Fruit fly (Drosophila melanogaster) whole organism, pupa: Measurements from ENCODE around the gene Oseg1.

Experiments used
- CG10348 ChIP-seq: fragments of 200-800 bp; sonication (Bioruptor generic); IDR thresholded peaks from 2 replicates; pipeline ENCODE4 v1.3.6; 2022; ENCODE audit warnings: missing biosample characterization, missing genetic modification characterization
- CG12605 ChIP-seq: fragments of 200-800 bp; sonication (Bioruptor generic); IDR thresholded peaks from 2 replicates; pipeline ENCODE4 v1.3.6; 2022; ENCODE audit warnings: missing biosample characterization, missing genetic modification characterization
- CG13204 ChIP-seq: fragments of 200-800 bp; sonication (Bioruptor generic); optimal IDR thresholded peaks from 2 replicates; lab custom pipeline; 2018; ENCODE audit warnings: missing biosample characterization, mild to moderate bottlenecking, missing genetic modification characterization, moderate library complexity
- CG15710 ChIP-seq: fragments of 200-800 bp; sonication (Bioruptor generic); optimal IDR thresholded peaks from 2 replicates; lab custom pipeline; 2018; ENCODE audit warnings: missing biosample characterization, mild to moderate bottlenecking, missing genetic modification characterization, moderate library complexity
- CG4496 ChIP-seq: fragments of 200-800 bp; sonication (Bioruptor generic); IDR thresholded peaks from 3 replicates; pipeline ENCODE4 v1.3.6; 2022; ENCODE audit warnings: missing biosample characterization, missing genetic modification characterization
- CG9948 ChIP-seq: fragments of 200-800 bp; sonication (Bioruptor generic); optimal IDR thresholded peaks from 2 replicates; lab custom pipeline; 2018; ENCODE audit warnings: missing biosample characterization, mild to moderate bottlenecking, missing genetic modification characterization, moderate library complexity
- EcR ChIP-seq: fragments of 200-800 bp; sonication (Bioruptor generic); optimal IDR thresholded peaks from 3 replicates; lab custom pipeline; 2019; ENCODE audit warnings: missing biosample characterization, missing genetic modification characterization, mild to moderate bottlenecking, moderate library complexity, missing genetic modification reagents
- Pif1A ChIP-seq: fragments of 200-800 bp; sonication (Bioruptor generic); optimal IDR thresholded peaks from 3 replicates; lab custom pipeline; 2016; ENCODE audit warnings: missing biosample characterization, missing genetic modification characterization
- gl ChIP-seq: fragments of 200-800 bp; sonication (Bioruptor generic); optimal IDR thresholded peaks from 2 replicates; lab custom pipeline; 2018; ENCODE audit warnings: missing biosample characterization, mild to moderate bottlenecking, missing genetic modification characterization
- rn ChIP-seq: fragments of 200-800 bp; sonication (Bioruptor generic); IDR thresholded peaks from 2 replicates; pipeline ENCODE4 v1.3.6; 2022; ENCODE audit warnings: missing biosample characterization, missing genetic modification characterization

- TF ChIP-seq CG13204 (GFP tag; lab: Kevin White, UChicago) (no peak), CG9948 (tag; lab: Kevin White, UChicago) (no peak), CG10348 (no peak), rn (0 out of 2 replicates have a peak, but pooled peaks have one; percentile 10), CG4496 (no peak), gl (tag; lab: Kevin White, UChicago) (no peak), EcR (no peak), CG12605 (no peak), Pif1A (GFP tag; lab: Kevin White, UChicago) (no peak), CG15710 (tag; lab: Kevin White, UChicago) (peak; percentile 31)
These were observed 1.2 kb downstream of the Oseg1 start, which contains the start of gene Exo70 for dm6 chr3L:8411439-8411897.
